Worm (Caenorhabditis elegans) whole organism, young adult: ENCODE results near the gene sas-7.

Source experiments
- B0336.3 ChIP-seq: fragments of 200-800 bp; sonication (Bioruptor generic); IDR thresholded peaks from 2 replicates; pipeline ENCODE4 v1.3.6; 2022; ENCODE audit warnings: missing genetic modification characterization, missing compliant biosample characterization
- C06A6.2 ChIP-seq: fragments of 200-800 bp; sonication (Bioruptor generic); conservative IDR thresholded peaks from 2 replicates; pipeline ENCODE4 v1.3.6; 2022; ENCODE audit warnings: missing genetic modification characterization, missing compliant biosample characterization
- C17E4.6 ChIP-seq: fragments of 200-800 bp; sonication (Bioruptor generic); IDR thresholded peaks from 2 replicates; pipeline ENCODE4 v1.3.6; 2022; ENCODE audit warnings: missing genetic modification reagents, missing genetic modification characterization, missing compliant biosample characterization
- D2030.7 ChIP-seq: fragments of 200-800 bp; sonication (Bioruptor generic); IDR thresholded peaks from 2 replicates; pipeline ENCODE4 v1.3.6; 2022; ENCODE audit warnings: missing genetic modification reagents, missing genetic modification characterization, missing compliant biosample characterization
- F22D6.2 ChIP-seq: sonication (generic microtip); optimal IDR thresholded peaks from 2 replicates; lab custom pipeline; 2016; ENCODE audit warnings: mild to moderate bottlenecking, missing genetic modification characterization, missing compliant biosample characterization
- F23B12.7 ChIP-seq: sonication (generic microtip); optimal IDR thresholded peaks from 2 replicates; lab custom pipeline; 2017; ENCODE audit warnings: missing genetic modification characterization, mild to moderate bottlenecking, missing compliant biosample characterization, antibody characterized with exemption, moderate library complexity; ENCODE audit not compliant: insufficient read depth
- F33H1.4 ChIP-seq: fragments of 200-800 bp; sonication (Bioruptor generic); IDR thresholded peaks from 2 replicates; pipeline ENCODE4 v1.3.6; 2022; ENCODE audit warnings: missing genetic modification reagents, missing genetic modification characterization, missing compliant biosample characterization
- F49E8.2 ChIP-seq: sonication (generic microtip); optimal IDR thresholded peaks from 3 replicates; lab custom pipeline; 2017; ENCODE audit warnings: missing genetic modification characterization, mild to moderate bottlenecking, missing compliant biosample characterization, antibody characterized with exemption, moderate library complexity; ENCODE audit not compliant: insufficient read depth
- K11D2.4 ChIP-seq: fragments of 200-800 bp; sonication (Bioruptor generic); IDR thresholded peaks from 2 replicates; pipeline ENCODE4 v1.3.6; 2022; ENCODE audit warnings: missing genetic modification reagents, missing genetic modification characterization, missing compliant biosample characterization
- Y53G8AR.9 ChIP-seq: fragments of 200-800 bp; sonication (Bioruptor generic); conservative IDR thresholded peaks from 2 replicates; pipeline ENCODE4 v1.3.6; 2022; ENCODE audit warnings: missing genetic modification reagents, missing genetic modification characterization, missing compliant biosample characterization
- Y56A3A.18 ChIP-seq: fragments of 200-800 bp; sonication (Bioruptor generic); IDR thresholded peaks from 2 replicates; pipeline ENCODE4 v1.3.6; 2022; ENCODE audit warnings: missing genetic modification reagents, missing genetic modification characterization, missing compliant biosample characterization
- Y79H2A.3 ChIP-seq: fragments of 200-800 bp; sonication (Bioruptor generic); conservative IDR thresholded peaks from 2 replicates; pipeline ENCODE4 v1.3.6; 2022; ENCODE audit warnings: missing genetic modification reagents, missing genetic modification characterization, missing compliant biosample characterization
- ZK185.1 ChIP-seq: sonication (generic microtip); optimal IDR thresholded peaks from 2 replicates; lab custom pipeline; 2016; ENCODE audit warnings: mild to moderate bottlenecking, missing genetic modification characterization, missing compliant biosample characterization; ENCODE audit not compliant: poor library complexity, severe bottlenecking
- ceh-100 ChIP-seq: fragments of 200-800 bp; sonication (Bioruptor generic); IDR thresholded peaks from 2 replicates; pipeline ENCODE4 v1.3.6; 2022; ENCODE audit warnings: missing genetic modification reagents, missing genetic modification characterization, missing compliant biosample characterization
- ceh-27 ChIP-seq: fragments of 200-800 bp; sonication (Bioruptor generic); optimal IDR thresholded peaks from 2 replicates; lab custom pipeline; 2018; ENCODE audit warnings: mild to moderate bottlenecking, missing genetic modification characterization, moderate library complexity, missing compliant biosample characterization
- ceh-58 ChIP-seq: fragments of 200-800 bp; sonication (Bioruptor generic); IDR thresholded peaks from 2 replicates; pipeline ENCODE4 v1.3.6; 2022; ENCODE audit warnings: missing genetic modification characterization, missing compliant biosample characterization
- ceh-91 ChIP-seq: fragments of 200-800 bp; sonication (Bioruptor generic); IDR thresholded peaks from 2 replicates; pipeline ENCODE4 v1.3.6; 2022; ENCODE audit warnings: missing genetic modification reagents, missing genetic modification characterization, missing compliant biosample characterization
- die-1 ChIP-seq: sonication (generic microtip); optimal IDR thresholded peaks from 2 replicates; lab custom pipeline; 2016; ENCODE audit warnings: missing genotype, mild to moderate bottlenecking, missing genetic modification characterization, missing compliant biosample characterization
- dpff-1 ChIP-seq: sonication (generic microtip); optimal IDR thresholded peaks from 2 replicates; lab custom pipeline; 2017; ENCODE audit warnings: mild to moderate bottlenecking, missing genetic modification characterization, missing compliant biosample characterization
- dpl-1 ChIP-seq: fragments of 150-350 bp; optimal IDR thresholded peaks from 2 replicates; lab custom pipeline; 2014; ENCODE audit warnings: missing biosample characterization, missing genetic modification reagents, missing genetic modification characterization
- egl-44 ChIP-seq: fragments of 200-800 bp; sonication (Bioruptor generic); IDR thresholded peaks from 2 replicates; pipeline ENCODE4 v1.3.6; 2022; ENCODE audit warnings: missing genetic modification reagents, missing genetic modification characterization, missing compliant biosample characterization
- ets-4 ChIP-seq: fragments of 200-800 bp; sonication (Bioruptor generic); optimal IDR thresholded peaks from 2 replicates; lab custom pipeline; 2018; ENCODE audit warnings: mild to moderate bottlenecking, missing genetic modification characterization, missing compliant biosample characterization
- hmg-20 ChIP-seq: fragments of 200-800 bp; sonication (Bioruptor generic); IDR thresholded peaks from 2 replicates; pipeline ENCODE4 v1.3.6; 2022; ENCODE audit warnings: missing genetic modification reagents, missing genetic modification characterization, missing compliant biosample characterization
- hsf-1 ChIP-seq: fragments of 200-800 bp; sonication (Bioruptor generic); IDR thresholded peaks from 2 replicates; pipeline ENCODE4 v1.3.6; 2022; ENCODE audit warnings: missing genetic modification reagents, missing genetic modification characterization, missing compliant biosample characterization
- lin-35 ChIP-seq, 3 experiments: fragments of 150-350 bp in 2 of 3; sonication (generic microtip) in 1 of 3; optimal IDR thresholded peaks; 2 replicates each; lab custom pipeline; 2014 to 2018; ENCODE audit warnings: missing biosample characterization in 3 of 3, missing genetic modification characterization in 3 of 3, missing genetic modification reagents in 3 of 3
- lsy-27 ChIP-seq: sonication (generic microtip); optimal IDR thresholded peaks from 2 replicates; lab custom pipeline; 2017; ENCODE audit warnings: missing genetic modification characterization, mild to moderate bottlenecking, missing compliant biosample characterization, antibody characterized with exemption, missing genotype, borderline replicate concordance; ENCODE audit not compliant: insufficient read depth
- madf-10 ChIP-seq: sonication (generic microtip); optimal IDR thresholded peaks from 2 replicates; lab custom pipeline; 2016; ENCODE audit warnings: mild to moderate bottlenecking, missing genetic modification characterization, missing compliant biosample characterization
- madf-8 ChIP-seq: fragments of 200-800 bp; sonication (Bioruptor generic); conservative IDR thresholded peaks from 2 replicates; pipeline ENCODE4 v1.3.6; 2022; ENCODE audit warnings: missing genetic modification reagents, missing genetic modification characterization, missing compliant biosample characterization
- nhr-27 ChIP-seq: fragments of 200-800 bp; sonication (Bioruptor generic); optimal IDR thresholded peaks from 2 replicates; lab custom pipeline; 2018; ENCODE audit warnings: mild to moderate bottlenecking, missing genetic modification characterization, moderate library complexity, missing compliant biosample characterization
- nhr-90 ChIP-seq: sonication (generic microtip); optimal IDR thresholded peaks from 2 replicates; lab custom pipeline; 2016; ENCODE audit warnings: missing genotype, mild to moderate bottlenecking, missing genetic modification characterization, missing compliant biosample characterization
- pbrm-1 ChIP-seq: fragments of 200-800 bp; sonication (Bioruptor generic); IDR thresholded peaks from 2 replicates; pipeline ENCODE4 v1.3.6; 2022; ENCODE audit warnings: missing genetic modification reagents, missing genetic modification characterization, missing compliant biosample characterization
- rec-8 ChIP-seq, 2 experiments: sonication (generic microtip); optimal IDR thresholded peaks; 2 replicates each; lab custom pipeline; 2016; ENCODE audit warnings: mild to moderate bottlenecking in 2 of 2, missing genetic modification characterization in 2 of 2, missing genetic modification reagents in 2 of 2, missing genotype in 2 of 2, missing biosample characterization in 1 of 2, missing compliant biosample characterization in 1 of 2, moderate library complexity in 1 of 2
- repo-1 ChIP-seq: sonication (generic microtip); optimal IDR thresholded peaks from 2 replicates; lab custom pipeline; 2017; ENCODE audit warnings: mild to moderate bottlenecking, missing genetic modification characterization, missing compliant biosample characterization
- snpc-1.3 ChIP-seq: sonication (generic microtip); optimal IDR thresholded peaks from 2 replicates; lab custom pipeline; 2017; ENCODE audit warnings: missing genetic modification characterization, mild to moderate bottlenecking, missing compliant biosample characterization, antibody characterized with exemption, moderate library complexity, missing genotype, missing genetic modification reagents; ENCODE audit not compliant: insufficient read depth
- snpc-4 ChIP-seq, 5 experiments: fragments of 150-350 bp in 1 of 5; sonication (generic microtip) in 4 of 5; optimal IDR thresholded peaks; 2 replicates each; lab custom pipeline; 2014 to 2018; ENCODE audit warnings: missing genetic modification characterization in 5 of 5, missing biosample characterization in 3 of 5, antibody characterized with exemption in 2 of 5, mild to moderate bottlenecking in 2 of 5, missing compliant biosample characterization in 2 of 5, missing genotype in 2 of 5, moderate library complexity in 2 of 5, missing genetic modification reagents in 1 of 5
- sptf-2 ChIP-seq: fragments of 200-800 bp; sonication (Bioruptor generic); optimal IDR thresholded peaks from 2 replicates; lab custom pipeline; 2018; ENCODE audit warnings: mild to moderate bottlenecking, missing genetic modification characterization, missing compliant biosample characterization
- ztf-22 ChIP-seq: fragments of 200-800 bp; sonication (Bioruptor generic); optimal IDR thresholded peaks from 2 replicates; lab custom pipeline; 2018; ENCODE audit warnings: mild to moderate bottlenecking, missing genetic modification characterization, moderate library complexity, missing compliant biosample characterization

The sas-7 gene

ce11 chrIII:10333961-10334542 is 13.2 kb downstream of the sas-7 start, which contains the start of the genes jmjd-4 and mev-1 (continued):
- no peak for TF ChIP-seq F49E8.2 (tag; lab: Kevin White, UChicago)
- TF ChIP-seq sptf-2 (GFP tag; lab: Kevin White, UChicago), result no peak
- peak; percentile 86 for TF ChIP-seq pbrm-1
- peak; percentile 64; the same call in 1 of the 2 replicates for TF ChIP-seq C17E4.6 (GFP tag; lab: Robert Waterston, UW)
- TF ChIP-seq Y79H2A.3 (GFP tag; lab: Robert Waterston, UW), result no peak
- no peak for TF ChIP-seq nhr-27 (tag; lab: Kevin White, UChicago)
- peak; percentile 66; the same call in 1 of the 2 replicates for TF ChIP-seq egl-44 (GFP tag; lab: Robert Waterston, UW)
- TF ChIP-seq F33H1.4 (GFP tag; lab: Robert Waterston, UW), result peak; percentile 76
- peak; percentile 77 for TF ChIP-seq madf-8 (GFP tag; lab: Robert Waterston, UW)
- TF ChIP-seq nhr-90 (tag; lab: Kevin White, UChicago), result no peak
- peak; percentile 48 for TF ChIP-seq F22D6.2 (tag; lab: Kevin White, UChicago)
- no peak for TF ChIP-seq ceh-58 (GFP tag; lab: Robert Waterston, UW)
- TF ChIP-seq die-1 (tag; lab: Kevin White, UChicago), result no peak
- peak; percentile 53 for TF ChIP-seq ceh-91 (GFP tag; lab: Robert Waterston, UW)
- no peak for TF ChIP-seq rec-8 (tag; optimal IDR thresholded peaks at IDR 0.05; lab: Kevin White, UChicago)
- TF ChIP-seq snpc-1.3 (tag; lab: Kevin White, UChicago), result no peak
- peak; percentile 67 for TF ChIP-seq hsf-1
- peak; percentile 38 for TF ChIP-seq D2030.7 (GFP tag; lab: Robert Waterston, UW)
- peak; percentile 58 for TF ChIP-seq F23B12.7
- peak; percentile 61 for TF ChIP-seq ceh-27 (GFP tag; lab: Kevin White, UChicago)
- TF ChIP-seq repo-1, result peak; percentile 77
- peak; percentile 70 for TF ChIP-seq ets-4 (GFP tag; lab: Kevin White, UChicago)
- TF ChIP-seq dpff-1 (tag; lab: Kevin White, UChicago), result no peak
- no peak for TF ChIP-seq lsy-27 (tag; lab: Kevin White, UChicago)
- TF ChIP-seq madf-10 (tag; lab: Kevin White, UChicago), result peak; percentile 3
- TF ChIP-seq B0336.3, result peak; percentile 94
- peak; percentile 91 for TF ChIP-seq Y53G8AR.9
- peak; percentile 90 for TF ChIP-seq K11D2.4 (GFP tag; lab: Robert Waterston, UW)
- TF ChIP-seq snpc-4 (GFP tag; optimal IDR thresholded peaks at IDR 0.05; lab: Kevin White, UChicago), result peak; percentile 68
- TF ChIP-seq snpc-4 (tag; optimal IDR thresholded peaks at IDR 0.05; lab: Kevin White, UChicago), result peak in 3 of 4 experiments; percentile 61 to 72 (median 65)
- peak; percentile 51 for TF ChIP-seq ZK185.1
- peak; percentile 78 for TF ChIP-seq ceh-100
- peak; percentile 71 for TF ChIP-seq dpl-1 (GFP tag; lab: Kevin White, UChicago)
- peak; percentile 70 for TF ChIP-seq C06A6.2 (GFP tag; lab: Robert Waterston, UW)
- TF ChIP-seq ztf-22 (GFP tag; lab: Kevin White, UChicago), result peak; percentile 58
- TF ChIP-seq Y56A3A.18 (GFP tag; lab: Robert Waterston, UW), result peak; percentile 58; the same call in 1 of the 2 replicates
- TF ChIP-seq lin-35 (GFP tag; optimal IDR thresholded peaks at IDR 0.05; lab: Kevin White, UChicago), result peak in 1 of 3 experiments; percentile 87
- TF ChIP-seq hmg-20, result peak; percentile 39; the same call in 1 of the 2 replicates
